Fruit fly (Drosophila melanogaster): ENCODE results near the gene Mcm7.
A peak's percentile ranks its signal among the peaks of the same experiment; 100 is the strongest.

The Mcm7 gene

dm6 chr3L:8852907-8853306 lies 38.5 kb upstream of the Mcm7 start (continued):
- peak; percentile 42; the same call in 1 of the 2 replicates for TF ChIP-seq E2f1 (GFP tag; IDR thresholded peaks at IDR 0.05)
- TF ChIP-seq lov (optimal IDR thresholded peaks at IDR 0.05), result no peak
- TF ChIP-seq lov (GFP tag; IDR thresholded peaks at IDR 0.05), result no peak
- TF ChIP-seq sd (tag; optimal IDR thresholded peaks at IDR 0.05), result no peak
- peak; percentile 12 for TF ChIP-seq Ssrp (tag; optimal IDR thresholded peaks at IDR 0.05)
- TF ChIP-seq NFAT (GFP tag; IDR thresholded peaks at IDR 0.05), result 0 out of 2 replicates have a peak, but pooled peaks have one; percentile 17
- peak; percentile 82 for TF ChIP-seq slbo (GFP tag; IDR thresholded peaks at IDR 0.05)
- TF ChIP-seq ind (GFP tag; optimal IDR thresholded peaks at IDR 0.05), result peak; percentile 29
- TF ChIP-seq CG13296 (GFP tag; optimal IDR thresholded peaks at IDR 0.05), result no peak
- peak; percentile 11 for TF ChIP-seq pum (GFP tag; optimal IDR thresholded peaks at IDR 0.05)
- TF ChIP-seq Dip3 (GFP tag; optimal IDR thresholded peaks at IDR 0.05), result no peak
- TF ChIP-seq CG6813 (GFP tag; optimal IDR thresholded peaks at IDR 0.05), result no peak
- no peak for TF ChIP-seq CG1024 (GFP tag; IDR thresholded peaks at IDR 0.05)
- peak; percentile 8 for TF ChIP-seq fd96Cb (tag; optimal IDR thresholded peaks at IDR 0.05)
- TF ChIP-seq CG31224 (GFP tag; IDR thresholded peaks at IDR 0.05), result peak; percentile 46; the same call in 1 of the 2 replicates
- TF ChIP-seq CG14014 (GFP tag; IDR thresholded peaks at IDR 0.05), result peak; percentile 48; the same call in 1 of the 2 replicates
- TF ChIP-seq ab (GFP tag; optimal IDR thresholded peaks at IDR 0.05), result no peak
- no peak for TF ChIP-seq Trl (optimal IDR thresholded peaks at IDR 0.05)
- TF ChIP-seq Trl (GFP tag; optimal IDR thresholded peaks at IDR 0.05), result peak; percentile 12
- TF ChIP-seq Awh (GFP tag; IDR thresholded peaks at IDR 0.05), result peak; percentile 17; the same call in 1 of the 2 replicates
- no peak for TF ChIP-seq Dip2 (GFP tag; IDR thresholded peaks at IDR 0.05)
- TF ChIP-seq Xbp1 (GFP tag; optimal IDR thresholded peaks at IDR 0.05), result no peak
- peak; percentile 41 for TF ChIP-seq vvl (GFP tag; IDR thresholded peaks at IDR 0.05)
- TF ChIP-seq CG7271 (tag; optimal IDR thresholded peaks at IDR 0.05), result no peak
- TF ChIP-seq CG6765 (GFP tag; optimal IDR thresholded peaks at IDR 0.05), result no peak
- no peak for TF ChIP-seq ap (GFP tag; IDR thresholded peaks at IDR 0.05)
- TF ChIP-seq CG6272 (GFP tag; IDR thresholded peaks at IDR 0.05), result 0 out of 2 replicates have a peak, but pooled peaks have one; percentile 26
- TF ChIP-seq CG12299 (tag; optimal IDR thresholded peaks at IDR 0.05), result no peak
- peak; percentile 65 for TF ChIP-seq Xrp1 (GFP tag; IDR thresholded peaks at IDR 0.05)
- TF ChIP-seq NfI (GFP tag; optimal IDR thresholded peaks at IDR 0.05), result peak; percentile 19
- peak; percentile 22 for TF ChIP-seq Sox102F (GFP tag; optimal IDR thresholded peaks at IDR 0.05)
- TF ChIP-seq crol (GFP tag; IDR thresholded peaks at IDR 0.05), result peak; percentile 30; the same call in 1 of the 2 replicates
- TF ChIP-seq cwo (GFP tag; optimal IDR thresholded peaks at IDR 0.05), result peak; percentile 31
- TF ChIP-seq nerfin-2 (GFP tag; IDR thresholded peaks at IDR 0.05; ENCODE audit: partially characterized antibody), result no peak
- no peak for TF ChIP-seq MBD-R2 (GFP tag; IDR thresholded peaks at IDR 0.05)
- TF ChIP-seq Chrac-16 (GFP tag; optimal IDR thresholded peaks at IDR 0.05), result peak; percentile 20
- peak; percentile 31 for TF ChIP-seq CG2678 (tag; optimal IDR thresholded peaks at IDR 0.05)
- TF ChIP-seq so (GFP tag; IDR thresholded peaks at IDR 0.05), result peak; percentile 60; the same call in 1 of the 3 replicates
- no peak for TF ChIP-seq eve (GFP tag; optimal IDR thresholded peaks at IDR 0.05)
- TF ChIP-seq CG17568 (GFP tag; optimal IDR thresholded peaks at IDR 0.05), result no peak
- no peak for TF ChIP-seq CG10431 (GFP tag; optimal IDR thresholded peaks at IDR 0.05)
- no peak for TF ChIP-seq lbe (GFP tag; optimal IDR thresholded peaks at IDR 0.05)
- peak; percentile 37; the same call in 1 of the 2 replicates for TF ChIP-seq ranshi (GFP tag; IDR thresholded peaks at IDR 0.05)
- peak; percentile 18 for TF ChIP-seq unpg (GFP tag; optimal IDR thresholded peaks at IDR 0.05)
- peak; percentile 80 for TF ChIP-seq sens (GFP tag)
- peak; percentile 43 for TF ChIP-seq CG15269 (tag; optimal IDR thresholded peaks at IDR 0.05)
- TF ChIP-seq CG9817 (tag; optimal IDR thresholded peaks at IDR 0.05), result peak; percentile 27
- TF ChIP-seq Usf (GFP tag; optimal IDR thresholded peaks at IDR 0.05), result no peak
- TF ChIP-seq gce (GFP tag; IDR thresholded peaks at IDR 0.05), result 0 out of 3 replicates have a peak, but pooled peaks have one; percentile 24
- TF ChIP-seq ci (GFP tag; IDR thresholded peaks at IDR 0.05), result peak; percentile 64; the same call in 1 of the 3 replicates
- no peak for TF ChIP-seq CG12236 (GFP tag; optimal IDR thresholded peaks at IDR 0.05)
- TF ChIP-seq Hr3 (GFP tag; optimal IDR thresholded peaks at IDR 0.05), result no peak
